Worm (Caenorhabditis elegans) whole organism, L4/young adult: ENCODE measurements around the gene C54C6.7.

ENCODE experiments used
- W03F9.2 ChIP-seq: fragments of 150-350 bp; optimal IDR thresholded peaks from 2 replicates; lab custom pipeline; 2014; ENCODE audit warnings: missing biosample characterization, missing genetic modification characterization
- dao-5 ChIP-seq: sonication (generic microtip); optimal IDR thresholded peaks from 2 replicates; lab custom pipeline; 2016; ENCODE audit warnings: missing genotype, missing genetic modification characterization, moderate library complexity, missing compliant biosample characterization
- him-1 ChIP-seq: sonication (generic microtip); optimal IDR thresholded peaks from 2 replicates; lab custom pipeline; 2016; ENCODE audit warnings: missing genotype, missing genetic modification reagents, missing genetic modification characterization, missing compliant biosample characterization

- TF ChIP-seq dao-5 = no peak
- no peak for TF ChIP-seq W03F9.2 (tag; lab: Kevin White, UChicago)
- TF ChIP-seq him-1 (tag; lab: Kevin White, UChicago) = no peak
Measured at ce11 chrIII:3590365-3590764, 44.1 kb upstream of the C54C6.7 start, which contains the start of gene ptp-1.
